Fruit fly (Drosophila melanogaster): Measurements from ENCODE around the gene Mpi.
A peak's percentile ranks its signal among the peaks of the same experiment; 100 is the strongest.

Gene Mpi

dm6 chr3R:9784341-9785062, 25.1 kb downstream of the Mpi start, which contains the start of the genes MtnA and CG8500 (continued):
- TF ChIP-seq Lhr (GFP tag; optimal IDR thresholded peaks at IDR 0.05), result peak; percentile 13
- peak; percentile 68 for TF ChIP-seq E2f2 (GFP tag; IDR thresholded peaks at IDR 0.05)
- TF ChIP-seq prd (optimal IDR thresholded peaks at IDR 0.05), result no peak
- TF ChIP-seq prd (GFP tag; IDR thresholded peaks at IDR 0.05), result no peak
- TF ChIP-seq CG3281 (GFP tag; optimal IDR thresholded peaks at IDR 0.05), result peak; percentile 8
- 0 out of 4 replicates have a peak, but pooled peaks have one; percentile 65 for TF ChIP-seq chinmo (GFP tag; IDR thresholded peaks at IDR 0.05; ENCODE audit: partially characterized antibody)
- no peak for TF ChIP-seq YL-1 (GFP tag; optimal IDR thresholded peaks at IDR 0.05)
- peak; percentile 79 for TF ChIP-seq Hmr (GFP tag; optimal IDR thresholded peaks at IDR 0.05)
- TF ChIP-seq lab (GFP tag; optimal IDR thresholded peaks at IDR 0.05), result peak; percentile 51
- no peak for TF ChIP-seq CG15269 (tag; optimal IDR thresholded peaks at IDR 0.05)
- peak; percentile 54; the same call in 1 of the 2 replicates for TF ChIP-seq Bgb (GFP tag; IDR thresholded peaks at IDR 0.05; ENCODE audit: partially characterized antibody)
- TF ChIP-seq az2 (GFP tag; optimal IDR thresholded peaks at IDR 0.05), result no peak
- TF ChIP-seq slp2 (GFP tag; optimal IDR thresholded peaks at IDR 0.05), result no peak
- peak; percentile 40 for TF ChIP-seq sug (tag; optimal IDR thresholded peaks at IDR 0.05)
- no peak for TF ChIP-seq Hey (tag; optimal IDR thresholded peaks at IDR 0.05)
- TF ChIP-seq B-H2 (GFP tag; optimal IDR thresholded peaks at IDR 0.05), result peak; percentile 15
- peak; percentile 53 for TF ChIP-seq Dek (tag; optimal IDR thresholded peaks at IDR 0.05)
- TF ChIP-seq CG42726 (GFP tag; IDR thresholded peaks at IDR 0.05; ENCODE audit: partially characterized antibody), result peak; percentile 52; the same call in 1 of the 2 replicates
- peak; percentile 11 for TF ChIP-seq CG6683 (GFP tag; optimal IDR thresholded peaks at IDR 0.05)
- TF ChIP-seq CG17186 (GFP tag; optimal IDR thresholded peaks at IDR 0.05), result no peak
- TF ChIP-seq Mad (GFP tag; optimal IDR thresholded peaks at IDR 0.05), result no peak
- TF ChIP-seq dm (GFP tag; optimal IDR thresholded peaks at IDR 0.05), result peak; percentile 3
- no peak for TF ChIP-seq chn (GFP tag; optimal IDR thresholded peaks at IDR 0.05)
- TF ChIP-seq CTCF (GFP tag; optimal IDR thresholded peaks at IDR 0.05), result peak; percentile 64
- peak; percentile 78; the same call in 2 of the 3 replicates for TF ChIP-seq CG6175 (GFP tag; IDR thresholded peaks at IDR 0.05)
- TF ChIP-seq schlank (tag; optimal IDR thresholded peaks at IDR 0.05), result no peak
- peak; percentile 81 for TF ChIP-seq Med (GFP tag)
- no peak for TF ChIP-seq bowl (GFP tag; IDR thresholded peaks at IDR 0.05)
- no peak for TF ChIP-seq zfh2 (GFP tag; optimal IDR thresholded peaks at IDR 0.05)
- TF ChIP-seq ranshi (GFP tag; IDR thresholded peaks at IDR 0.05), result no peak
- TF ChIP-seq Ravus (GFP tag; IDR thresholded peaks at IDR 0.05), result no peak
- TF ChIP-seq CG4360 (GFP tag; IDR thresholded peaks at IDR 0.05), result no peak
- peak; percentile 33 for TF ChIP-seq sens (GFP tag)
- peak; percentile 30 for TF ChIP-seq CG7987 (GFP tag; optimal IDR thresholded peaks at IDR 0.05)
- TF ChIP-seq CG16815 (GFP tag; optimal IDR thresholded peaks at IDR 0.05), result no peak
- peak; percentile 19; the same call in 1 of the 2 replicates for TF ChIP-seq tna (GFP tag; IDR thresholded peaks at IDR 0.05; ENCODE audit: partially characterized antibody)
- 0 out of 2 replicates have a peak, but pooled peaks have one; percentile 7 for TF ChIP-seq CG3847 (GFP tag; IDR thresholded peaks at IDR 0.05)
- TF ChIP-seq pzg (GFP tag; optimal IDR thresholded peaks at IDR 0.05), result peak; percentile 67
- peak; percentile 64 for TF ChIP-seq Dp (GFP tag; optimal IDR thresholded peaks at IDR 0.05)
- peak; percentile 12 for TF ChIP-seq bigmax (GFP tag; optimal IDR thresholded peaks at IDR 0.05)
- peak; percentile 31; the same call in 1 of the 2 replicates for TF ChIP-seq seq (GFP tag; IDR thresholded peaks at IDR 0.05)
- TF ChIP-seq stc (GFP tag; IDR thresholded peaks at IDR 0.05), result 0 out of 2 replicates have a peak, but pooled peaks have one; percentile 16
- no peak for TF ChIP-seq exex (tag; optimal IDR thresholded peaks at IDR 0.05)
- peak; percentile 14 for TF ChIP-seq CG34376 (GFP tag; optimal IDR thresholded peaks at IDR 0.05)
- TF ChIP-seq CG14965 (GFP tag; optimal IDR thresholded peaks at IDR 0.05; ENCODE audit: borderline replicate concordance), result no peak
- TF ChIP-seq HmgZ (tag; optimal IDR thresholded peaks at IDR 0.05), result peak; percentile 87
- no peak for TF ChIP-seq ac (GFP tag; optimal IDR thresholded peaks at IDR 0.05)
- TF ChIP-seq onecut (GFP tag; IDR thresholded peaks at IDR 0.05), result peak; percentile 87
- peak; percentile 26 for TF ChIP-seq CG13894 (tag; optimal IDR thresholded peaks at IDR 0.05)
- TF ChIP-seq Atf3 (GFP tag; optimal IDR thresholded peaks at IDR 0.05), result no peak

All from whole organism, embryonic.